Worm (Caenorhabditis elegans) whole organism, early embryonic: Measurements from ENCODE around the gene tag-131.

Experiments
- B0310.2 ChIP-seq: sonication (generic microtip); optimal IDR thresholded peaks from 2 replicates; lab custom pipeline; 2016; ENCODE audit warnings: mild to moderate bottlenecking, missing genetic modification characterization, missing compliant biosample characterization
- F13C5.2 ChIP-seq: sonication (generic microtip); optimal IDR thresholded peaks from 2 replicates; lab custom pipeline; 2017; ENCODE audit warnings: mild to moderate bottlenecking, missing genetic modification characterization, inconsistent platforms, missing compliant biosample characterization
- aly-1 ChIP-seq: sonication (generic microtip); optimal IDR thresholded peaks from 2 replicates; lab custom pipeline; 2016; ENCODE audit warnings: missing genetic modification characterization, missing compliant biosample characterization
- ama-1 ChIP-seq: fragments of 150-350 bp; optimal IDR thresholded peaks from 2 replicates; lab custom pipeline; 2014
- ceh-13 ChIP-seq: fragments of 200-800 bp; sonication (Bioruptor generic); optimal IDR thresholded peaks from 2 replicates; lab custom pipeline; 2018; ENCODE audit warnings: mild to moderate bottlenecking, missing genetic modification characterization, missing compliant biosample characterization
- ceh-36 ChIP-seq: sonication (generic microtip); optimal IDR thresholded peaks from 2 replicates; lab custom pipeline; 2016; ENCODE audit warnings: missing genetic modification characterization, inconsistent platforms, missing compliant biosample characterization
- ets-7 ChIP-seq: sonication (generic microtip); optimal IDR thresholded peaks from 2 replicates; lab custom pipeline; 2016; ENCODE audit warnings: missing genotype, missing genetic modification characterization, missing compliant biosample characterization
- flt-1 ChIP-seq: fragments of 200-800 bp; sonication (Bioruptor generic); IDR thresholded peaks from 2 replicates; pipeline ENCODE4 v1.3.6; 2022; ENCODE audit warnings: missing genetic modification characterization, missing compliant biosample characterization
- hmbx-1 ChIP-seq: sonication (generic microtip); optimal IDR thresholded peaks from 2 replicates; lab custom pipeline; 2016; ENCODE audit warnings: mild to moderate bottlenecking, missing genetic modification characterization, missing compliant biosample characterization
- hnd-1 ChIP-seq: sonication (generic microtip); optimal IDR thresholded peaks from 2 replicates; lab custom pipeline; 2016; ENCODE audit warnings: missing genetic modification characterization, missing compliant biosample characterization
- sea-1 ChIP-seq: fragments of 200-800 bp; sonication (Bioruptor generic); conservative IDR thresholded peaks from 2 replicates; pipeline ENCODE4 v1.3.6; 2022; ENCODE audit warnings: missing genetic modification characterization, missing compliant biosample characterization
- tbx-11 ChIP-seq: fragments of 200-800 bp; sonication (Bioruptor generic); IDR thresholded peaks from 2 replicates; pipeline ENCODE4 v1.3.6; 2022; ENCODE audit warnings: missing genetic modification characterization, missing compliant biosample characterization
- tra-4 ChIP-seq: sonication (generic microtip); optimal IDR thresholded peaks from 2 replicates; lab custom pipeline; 2017; ENCODE audit warnings: missing genetic modification characterization, missing compliant biosample characterization

ce11 chrIII:4300989-4301498 is 16.5 kb upstream of the tag-131 start, which contains the start of gene R10E4.11:
- TF ChIP-seq aly-1 (no peak), flt-1 (GFP tag; lab: Robert Waterston, UW) (no peak), ama-1 (lab: Kevin White, UChicago) (no peak), ceh-13 (no peak), tbx-11 (GFP tag; lab: Robert Waterston, UW) (no peak), hmbx-1 (tag; lab: Kevin White, UChicago) (no peak), hnd-1 (tag; lab: Kevin White, UChicago) (no peak), ceh-36 (tag; lab: Kevin White, UChicago) (no peak), B0310.2 (tag; lab: Kevin White, UChicago) (no peak), sea-1 (GFP tag; lab: Robert Waterston, UW) (no peak), F13C5.2 (tag; lab: Kevin White, UChicago) (no peak), ets-7 (no peak), tra-4 (tag; lab: Kevin White, UChicago) (no peak)
